Worm (Caenorhabditis elegans) whole organism, L1 larva: ENCODE data around the gene npl-4.1.

Experiments
- nhr-77 ChIP-seq: fragments of 150-350 bp; optimal IDR thresholded peaks from 2 replicates; lab custom pipeline; 2014; ENCODE audit warnings: missing biosample characterization, missing genetic modification characterization
- pqm-1 ChIP-seq: sonication (generic microtip); optimal IDR thresholded peaks from 3 replicates; lab custom pipeline; 2017; ENCODE audit warnings: missing biosample characterization, missing genetic modification characterization
- unc-130 ChIP-seq: fragments of 150-350 bp; optimal IDR thresholded peaks from 2 replicates; lab custom pipeline; 2017; ENCODE audit warnings: missing biosample characterization, missing genetic modification characterization, inconsistent platforms
- unc-86 ChIP-seq: sonication (generic microtip); optimal IDR thresholded peaks from 2 replicates; lab custom pipeline; 2016; ENCODE audit warnings: missing genetic modification characterization, missing compliant biosample characterization
- vab-15 ChIP-seq: sonication (generic microtip); optimal IDR thresholded peaks from 2 replicates; lab custom pipeline; 2017; ENCODE audit warnings: missing genotype, mild to moderate bottlenecking, missing genetic modification characterization, missing compliant biosample characterization

DNA sequence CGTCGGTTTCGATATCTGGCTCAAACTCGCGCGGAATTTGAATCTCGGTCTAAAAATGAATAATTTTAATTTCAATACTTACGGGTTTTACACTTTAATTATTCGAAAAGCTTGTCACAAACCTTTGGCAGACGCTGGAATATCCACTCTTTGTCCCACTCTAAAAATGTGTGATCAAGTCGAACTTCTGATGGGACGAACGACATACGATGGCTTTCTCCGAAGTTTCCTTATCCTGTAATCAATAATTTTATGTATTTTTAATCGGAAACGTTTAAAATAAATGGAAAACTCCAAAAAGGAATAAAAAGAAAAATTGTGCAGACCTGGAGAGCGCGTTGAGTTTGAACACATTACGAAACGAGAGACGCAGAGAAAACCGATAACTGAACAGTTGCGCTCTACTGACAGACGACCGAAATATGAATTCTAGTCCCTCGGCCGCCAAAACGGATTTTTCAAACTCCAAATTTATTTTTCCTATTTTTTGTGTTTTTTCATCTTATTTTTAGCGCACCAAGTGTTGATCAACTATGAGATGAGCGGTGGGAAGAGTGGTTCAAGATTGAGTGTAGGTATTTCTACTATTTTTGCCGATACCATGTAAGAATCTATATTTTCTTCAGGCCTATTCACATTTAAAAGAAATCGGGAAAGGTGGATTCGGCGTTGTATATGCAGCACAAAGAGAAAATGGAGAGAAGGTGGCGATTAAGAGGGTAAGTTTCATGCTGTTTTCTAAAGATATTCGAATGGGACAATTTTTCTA, 18.3 kb downstream of the npl-4.1 start, which contains the start of the genes sam-4, F59E12.17 and zyg-1:
- TF ChIP-seq nhr-77 (tag; lab: Kevin White, UChicago) (no peak), pqm-1 (tag; lab: Kevin White, UChicago) (no peak), unc-86 (tag; lab: Kevin White, UChicago) (peak; percentile 12), vab-15 (tag; lab: Kevin White, UChicago) (no peak), unc-130 (tag; lab: Kevin White, UChicago) (no peak)
